Fruit fly (Drosophila melanogaster): ENCODE data around the gene BI-1.

DNA sequence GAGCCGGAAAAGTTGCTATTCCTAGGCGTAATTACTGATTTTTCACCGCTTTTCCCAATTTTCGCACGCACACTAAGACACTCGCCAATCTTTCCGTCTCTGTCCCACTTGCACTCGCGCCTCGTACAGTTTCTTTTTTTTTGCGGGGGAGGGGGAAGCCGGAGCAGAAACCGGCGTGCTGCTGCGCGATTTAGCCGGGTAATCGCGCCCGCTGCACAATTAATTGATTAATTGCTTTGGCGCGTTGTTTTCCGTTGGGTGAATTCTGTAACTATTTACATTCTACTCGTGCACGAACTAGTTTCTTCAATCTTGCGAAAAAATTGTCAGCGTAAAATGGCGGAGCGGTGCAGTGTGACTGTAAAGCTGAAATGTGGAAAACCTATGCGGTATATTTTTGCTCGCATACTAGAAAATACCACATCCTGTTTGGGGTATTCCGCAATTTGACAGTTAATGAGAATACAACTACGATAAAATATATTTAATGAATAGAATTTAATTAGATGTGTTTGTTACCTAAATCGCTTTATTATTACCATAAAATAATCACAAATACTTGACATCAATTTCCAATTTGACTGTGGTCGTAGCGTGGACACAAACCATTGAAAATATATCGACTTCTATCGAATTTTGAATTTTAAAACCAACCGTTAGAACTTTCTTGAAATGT, 6.5 kb upstream of the BI-1 start, which contains the start of gene Cpsf6:
- no peak for TF ChIP-seq insv (optimal IDR thresholded peaks at IDR 0.05)
- no peak for TF ChIP-seq h (optimal IDR thresholded peaks at IDR 0.05)
- no peak for TF ChIP-seq Myc (optimal IDR thresholded peaks at IDR 0.05)
- TF ChIP-seq psq (optimal IDR thresholded peaks at IDR 0.05) = no peak

Measured in Kc167 (cell line).